Worm (Caenorhabditis elegans): ENCODE measurements around the gene R02F11.10.

ce11 chrV:4826710-4827380 lies 37.9 kb downstream of the R02F11.10 start, which contains the start of the genes hsp-6 and C37H5.5:
- no peak for TF ChIP-seq ceh-13 (GFP tag; optimal IDR thresholded peaks at IDR 0.05)
- TF ChIP-seq ama-1 (optimal IDR thresholded peaks at IDR 0.05) = no peak
- no peak for TF ChIP-seq ceh-36 (tag; optimal IDR thresholded peaks at IDR 0.05)
- no peak for TF ChIP-seq ets-7 (tag; optimal IDR thresholded peaks at IDR 0.05)
- TF ChIP-seq hnd-1 (tag; optimal IDR thresholded peaks at IDR 0.05) = no peak
- no peak for TF ChIP-seq scrt-1 (GFP tag; IDR thresholded peaks at IDR 0.05)
- TF ChIP-seq tbx-37 (GFP tag; conservative IDR thresholded peaks at IDR 0.05) = no peak; the same call in 1 of the 2 replicates
- TF ChIP-seq flt-1 (GFP tag; IDR thresholded peaks at IDR 0.05) = 0 out of 2 replicates have a peak, but pooled peaks have one; percentile 7
- TF ChIP-seq tra-4 (tag; optimal IDR thresholded peaks at IDR 0.05) = no peak
- peak; percentile 57 for TF ChIP-seq F13C5.2 (tag; optimal IDR thresholded peaks at IDR 0.05)
- no peak for TF ChIP-seq tbx-11 (GFP tag; IDR thresholded peaks at IDR 0.05)
- no peak for TF ChIP-seq B0310.2 (tag; optimal IDR thresholded peaks at IDR 0.05)
